Worm (Caenorhabditis elegans) whole organism, young adult: ENCODE measurements around the gene cav-1.

Experiments
- T07F8.4 ChIP-seq: sonication (generic microtip); optimal IDR thresholded peaks from 2 replicates; lab custom pipeline; 2016; ENCODE audit warnings: mild to moderate bottlenecking, missing genetic modification characterization, moderate library complexity, missing compliant biosample characterization
- ama-1 ChIP-seq, 3 experiments: fragments of 150-350 bp in 1 of 3; sonication (generic microtip) in 2 of 3; optimal IDR thresholded peaks; 2 replicates each; lab custom pipeline; 2014 to 2018; ENCODE audit warnings: missing biosample characterization in 2 of 3, missing genetic modification characterization in 2 of 3, missing genetic modification reagents in 2 of 3
- aptf-2 ChIP-seq: fragments of 200-800 bp; sonication (Bioruptor generic); conservative IDR thresholded peaks from 2 replicates; pipeline ENCODE4 v1.3.6; 2022; ENCODE audit warnings: missing genetic modification reagents, missing genetic modification characterization, missing compliant biosample characterization
- athp-1 ChIP-seq: sonication (generic microtip); optimal IDR thresholded peaks from 2 replicates; lab custom pipeline; 2017; ENCODE audit warnings: mild to moderate bottlenecking, missing genetic modification characterization, missing compliant biosample characterization
- attf-5 ChIP-seq: fragments of 200-800 bp; sonication (Bioruptor generic); optimal IDR thresholded peaks from 2 replicates; lab custom pipeline; 2018; ENCODE audit warnings: mild to moderate bottlenecking, missing genetic modification characterization, missing compliant biosample characterization
- madf-8 ChIP-seq: fragments of 200-800 bp; sonication (Bioruptor generic); conservative IDR thresholded peaks from 2 replicates; pipeline ENCODE4 v1.3.6; 2022; ENCODE audit warnings: missing genetic modification reagents, missing genetic modification characterization, missing compliant biosample characterization
- nfya-1 ChIP-seq: sonication (generic microtip); optimal IDR thresholded peaks from 2 replicates; lab custom pipeline; 2017; ENCODE audit warnings: antibody characterized with exemption, missing compliant biosample characterization, missing genetic modification characterization, borderline replicate concordance; ENCODE audit not compliant: insufficient read depth
- tbx-9 ChIP-seq: sonication (generic microtip); optimal IDR thresholded peaks from 2 replicates; lab custom pipeline; 2016; ENCODE audit warnings: borderline replicate concordance, missing genetic modification characterization, inconsistent platforms, missing compliant biosample characterization
- xnd-1 ChIP-seq: sonication (generic microtip); optimal IDR thresholded peaks from 2 replicates; lab custom pipeline; 2016; ENCODE audit warnings: missing genotype, missing genetic modification reagents, missing genetic modification characterization, missing compliant biosample characterization
- ztf-25 ChIP-seq: fragments of 200-800 bp; sonication (Bioruptor generic); IDR thresholded peaks from 2 replicates; pipeline ENCODE4 v1.3.6; 2022; ENCODE audit warnings: missing genetic modification reagents, missing genetic modification characterization, missing compliant biosample characterization

ce11 chrIV:9784689-9785088 lies 12.4 kb downstream of the cav-1 start, which contains the start of gene sre-4:
- TF ChIP-seq xnd-1 (tag; lab: Kevin White, UChicago), result no peak
- TF ChIP-seq athp-1 (tag; lab: Kevin White, UChicago), result no peak
- TF ChIP-seq nfya-1 (tag; lab: Kevin White, UChicago), result no peak
- no peak for TF ChIP-seq T07F8.4
- TF ChIP-seq tbx-9 (tag; lab: Kevin White, UChicago), result no peak
- no peak for TF ChIP-seq ama-1 (optimal IDR thresholded peaks at IDR 0.05; lab: Kevin White, UChicago)
- no peak for TF ChIP-seq ama-1 (GFP tag; optimal IDR thresholded peaks at IDR 0.05; lab: Kevin White, UChicago)
- no peak for TF ChIP-seq attf-5 (GFP tag; lab: Kevin White, UChicago)
- no peak for TF ChIP-seq madf-8 (GFP tag; lab: Robert Waterston, UW)
- TF ChIP-seq aptf-2, result no peak
- TF ChIP-seq ztf-25, result no peak
